Worm (Caenorhabditis elegans) whole organism, young adult: ENCODE results near the gene mca-2.

ENCODE experiments used
- aptf-2 ChIP-seq: fragments of 200-800 bp; sonication (Bioruptor generic); conservative IDR thresholded peaks from 2 replicates; pipeline ENCODE4 v1.3.6; 2022; ENCODE audit warnings: missing genetic modification reagents, missing genetic modification characterization, missing compliant biosample characterization
- hlh-12 ChIP-seq: sonication (generic microtip); optimal IDR thresholded peaks from 2 replicates; lab custom pipeline; 2016; ENCODE audit warnings: missing genetic modification characterization, missing compliant biosample characterization
- hmg-20 ChIP-seq: fragments of 200-800 bp; sonication (Bioruptor generic); IDR thresholded peaks from 2 replicates; pipeline ENCODE4 v1.3.6; 2022; ENCODE audit warnings: missing genetic modification reagents, missing genetic modification characterization, missing compliant biosample characterization
- lag-1 ChIP-seq: fragments of 200-800 bp; sonication (Bioruptor generic); IDR thresholded peaks from 2 replicates; pipeline ENCODE4 v1.3.6; 2022; ENCODE audit warnings: missing genetic modification reagents, missing genetic modification characterization, missing compliant biosample characterization
- madf-3 ChIP-seq: fragments of 200-800 bp; sonication (Bioruptor generic); IDR thresholded peaks from 2 replicates; pipeline ENCODE4 v1.3.6; 2022; ENCODE audit warnings: missing genetic modification reagents, missing genetic modification characterization, missing compliant biosample characterization
- snpc-3.4 ChIP-seq: sonication (generic microtip); optimal IDR thresholded peaks from 2 replicates; lab custom pipeline; 2017; ENCODE audit warnings: missing genetic modification characterization, mild to moderate bottlenecking, missing compliant biosample characterization, antibody characterized with exemption, moderate library complexity, missing genotype, missing genetic modification reagents
- snpc-4 ChIP-seq, 5 experiments: fragments of 150-350 bp in 1 of 5; sonication (generic microtip) in 4 of 5; optimal IDR thresholded peaks; 2 replicates each; lab custom pipeline; 2014 to 2018; ENCODE audit warnings: missing genetic modification characterization in 5 of 5, missing biosample characterization in 3 of 5, antibody characterized with exemption in 2 of 5, mild to moderate bottlenecking in 2 of 5, missing compliant biosample characterization in 2 of 5, missing genotype in 2 of 5, moderate library complexity in 2 of 5, missing genetic modification reagents in 1 of 5
- zfh-2 ChIP-seq: fragments of 200-800 bp; sonication (Bioruptor generic); conservative IDR thresholded peaks from 2 replicates; pipeline ENCODE4 v1.3.6; 2022; ENCODE audit warnings: missing genetic modification reagents, missing genetic modification characterization, missing compliant biosample characterization
- ztf-28 ChIP-seq: fragments of 200-800 bp; sonication (Bioruptor generic); IDR thresholded peaks from 2 replicates; pipeline ENCODE4 v1.3.6; 2022; ENCODE audit warnings: missing genetic modification reagents, missing genetic modification characterization, missing compliant biosample characterization

DNA sequence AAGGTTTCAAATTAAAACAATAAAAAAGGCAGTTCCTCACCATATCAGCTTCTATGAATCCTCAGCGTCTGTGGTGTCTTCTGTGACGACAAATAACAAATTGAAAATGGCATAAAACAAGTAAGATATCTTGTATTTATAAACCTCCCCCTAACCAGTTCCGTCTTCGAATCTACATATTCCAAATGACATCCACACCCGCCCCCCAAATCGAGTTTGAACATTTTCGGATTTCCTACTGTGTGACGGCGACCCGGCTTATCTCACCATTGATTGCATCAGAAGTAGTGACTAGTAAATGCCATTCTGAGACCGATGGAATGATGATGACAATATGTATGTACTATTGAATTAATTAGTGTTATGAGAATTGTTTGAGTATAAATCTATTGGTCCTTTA, 44.9 kb downstream of the mca-2 start, which contains the start of gene grl-20:
- TF ChIP-seq hlh-12 (tag; lab: Kevin White, UChicago) = no peak
- TF ChIP-seq hmg-20 (GFP tag; lab: Robert Waterston, UW) = no peak
- no peak for TF ChIP-seq aptf-2 (GFP tag; lab: Robert Waterston, UW)
- no peak for TF ChIP-seq zfh-2 (GFP tag; lab: Robert Waterston, UW)
- no peak for TF ChIP-seq madf-3 (GFP tag; lab: Robert Waterston, UW)
- TF ChIP-seq snpc-3.4 (tag; lab: Kevin White, UChicago) = no peak
- no peak for TF ChIP-seq lag-1 (GFP tag; lab: Robert Waterston, UW)
- no peak for TF ChIP-seq ztf-28 (GFP tag; lab: Robert Waterston, UW)
- TF ChIP-seq snpc-4 (GFP tag; optimal IDR thresholded peaks at IDR 0.05; lab: Kevin White, UChicago) = no peak
- no peak for TF ChIP-seq snpc-4 (tag; optimal IDR thresholded peaks at IDR 0.05; lab: Kevin White, UChicago)
